Worm (Caenorhabditis elegans) whole organism, mixed stage, embryonic: ENCODE results near the gene F59G1.4.

Experiments
- mls-2 ChIP-seq: sonication (generic microtip); optimal IDR thresholded peaks from 2 replicates; lab custom pipeline; 2016; ENCODE audit warnings: mild to moderate bottlenecking, missing genetic modification characterization, moderate library complexity, missing compliant biosample characterization
- nhr-237 ChIP-seq: fragments of 150-350 bp; optimal IDR thresholded peaks from 2 replicates; lab custom pipeline; 2014; ENCODE audit warnings: missing biosample characterization, missing genetic modification characterization

ce11 chrII:5946438-5946837 lies 50.5 kb downstream of the F59G1.4 start:
- TF ChIP-seq mls-2 (tag; lab: Kevin White, UChicago) = no peak
- TF ChIP-seq nhr-237 (tag; lab: Kevin White, UChicago) = no peak
